Worm (Caenorhabditis elegans) whole organism, L4/young adult: ENCODE measurements around the gene T23B5.4.

Source experiments
- dao-5 ChIP-seq: sonication (generic microtip); optimal IDR thresholded peaks from 2 replicates; lab custom pipeline; 2016; ENCODE audit warnings: missing genotype, missing genetic modification characterization, moderate library complexity, missing compliant biosample characterization
- him-1 ChIP-seq: sonication (generic microtip); optimal IDR thresholded peaks from 2 replicates; lab custom pipeline; 2016; ENCODE audit warnings: missing genotype, missing genetic modification reagents, missing genetic modification characterization, missing compliant biosample characterization

DNA sequence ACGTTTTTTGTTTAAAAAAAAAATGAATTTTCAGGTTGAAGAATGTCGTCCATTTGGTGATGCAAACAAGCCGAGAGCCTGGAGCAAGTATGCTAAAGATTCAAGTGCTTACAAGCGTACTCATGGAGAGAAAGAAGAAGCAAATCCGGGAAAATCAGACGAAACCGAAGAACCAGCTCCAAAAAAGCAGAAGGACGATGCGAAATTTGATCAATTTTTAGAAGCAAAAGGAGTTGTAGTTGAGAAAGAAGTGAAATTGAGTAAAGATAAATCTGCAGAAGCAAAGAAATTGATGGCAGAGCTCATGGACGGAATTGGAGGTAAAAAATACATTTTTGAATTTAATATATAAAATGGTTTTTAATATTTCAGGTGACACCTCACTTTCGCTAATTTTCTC, 50.4 kb downstream of the T23B5.4 start:
- no peak for TF ChIP-seq dao-5 (tag; lab: Kevin White, UChicago)
- no peak for TF ChIP-seq him-1
